Worm (Caenorhabditis elegans): ENCODE measurements around the gene gbh-2.

gbh-2 gene

ce11 chrII:8457438-8457837, 28.2 kb upstream of the gbh-2 start, which contains the start of gene zyg-9:
Gene zyg-9 (plus strand): TSS chrII:8457818.
- TF ChIP-seq nhr-77 (tag; optimal IDR thresholded peaks at IDR 0.05) (no peak), unc-55 (GFP tag; optimal IDR thresholded peaks at IDR 0.05) (peak; percentile 30), nhr-129 (tag; optimal IDR thresholded peaks at IDR 0.05) (peak; percentile 26), blmp-1 (tag; optimal IDR thresholded peaks at IDR 0.05; ENCODE audit: insufficient read depth) (no peak), lsy-2 (tag; optimal IDR thresholded peaks at IDR 0.05) (peak in 1 of 2 experiments; percentile 29), C34F6.9 (tag; optimal IDR thresholded peaks at IDR 0.05) (peak; percentile 63), mbf-1 (tag; optimal IDR thresholded peaks at IDR 0.05) (no peak)

DNA sequence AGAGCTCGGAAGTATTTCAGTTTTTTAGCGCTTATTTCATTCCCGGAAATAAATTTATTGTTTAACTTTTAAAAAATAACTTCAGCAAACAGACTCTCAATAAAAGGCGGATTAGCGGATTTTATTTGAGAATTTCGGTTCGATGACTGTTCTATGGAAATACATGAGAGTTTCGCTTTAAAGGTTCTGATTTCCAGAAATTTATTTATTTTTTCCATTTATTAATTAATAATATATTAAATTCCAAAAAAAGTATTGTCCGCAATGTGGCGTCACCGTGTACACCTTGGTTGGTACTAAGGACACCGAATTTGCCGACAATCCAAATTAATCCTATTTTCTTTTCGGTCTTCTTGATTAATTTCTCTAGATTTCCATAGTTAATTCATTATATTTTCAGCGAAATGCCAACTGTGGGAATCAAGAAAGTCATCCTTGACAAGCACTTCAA, 21.2 kb upstream of the gbh-2 start, which contains the start of gene fars-3:
fars-3 (plus strand) TSS at position 401 of the 451 bp plus-strand sequence.
- TF ChIP-seq ama-1 (optimal IDR thresholded peaks at IDR 0.05) (peak; percentile 26), C34F6.9 (tag; optimal IDR thresholded peaks at IDR 0.05) (peak; percentile 39), nhr-10 (tag; optimal IDR thresholded peaks at IDR 0.05) (no peak), ztf-1 (GFP tag; conservative IDR thresholded peaks at IDR 0.05) (no peak), lsy-2 (tag; optimal IDR thresholded peaks at IDR 0.05) (peak in 1 of 2 experiments; percentile 49), R02D3.7 (tag; optimal IDR thresholded peaks at IDR 0.05) (no peak), mbf-1 (tag; optimal IDR thresholded peaks at IDR 0.05) (no peak)

DNA sequence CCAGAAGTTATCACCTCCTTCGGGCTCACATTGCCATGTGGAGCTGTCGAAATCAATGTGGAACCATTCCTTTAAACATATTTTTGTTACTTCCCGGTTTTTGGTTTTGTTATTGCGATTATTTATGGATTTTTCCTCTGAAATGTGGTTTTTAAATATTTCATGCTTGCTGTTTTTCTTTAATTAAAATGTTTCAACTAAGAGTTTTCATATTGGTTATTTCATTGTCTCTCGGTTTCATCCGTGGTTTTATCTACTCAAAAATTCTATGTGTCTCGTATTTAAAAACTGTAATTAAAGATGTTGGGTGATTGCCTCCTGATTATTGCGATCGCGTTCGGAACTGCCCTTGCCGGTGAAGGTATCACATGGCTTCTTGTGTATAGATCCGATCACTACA, 18.8 kb upstream of the gbh-2 start, which contains the start of gene F22B5.10:
F22B5.10 (plus strand) TSS at position 301 of the 400 bp plus-strand sequence.
- TF ChIP-seq ztf-1 (GFP tag; conservative IDR thresholded peaks at IDR 0.05): no peak
- TF ChIP-seq lsy-2 (tag; optimal IDR thresholded peaks at IDR 0.05): no peak
- TF ChIP-seq ama-1 (optimal IDR thresholded peaks at IDR 0.05): no peak
- no peak for TF ChIP-seq dmd-4 (tag; optimal IDR thresholded peaks at IDR 0.05)
- TF ChIP-seq elt-1 (tag; optimal IDR thresholded peaks at IDR 0.05): no peak
- TF ChIP-seq R02D3.7 (tag; optimal IDR thresholded peaks at IDR 0.05): no peak
- TF ChIP-seq C34F6.9 (tag; optimal IDR thresholded peaks at IDR 0.05): no peak
- TF ChIP-seq blmp-1 (tag; optimal IDR thresholded peaks at IDR 0.05; ENCODE audit: insufficient read depth): no peak
- TF ChIP-seq ceh-16 (tag; optimal IDR thresholded peaks at IDR 0.05): no peak
- no peak for TF ChIP-seq ztf-4 (tag; optimal IDR thresholded peaks at IDR 0.05)
- TF ChIP-seq nhr-6 (tag; optimal IDR thresholded peaks at IDR 0.05): no peak
- TF ChIP-seq nhr-10 (tag; optimal IDR thresholded peaks at IDR 0.05): no peak
- TF ChIP-seq unc-62 (GFP tag; optimal IDR thresholded peaks at IDR 0.05): no peak
- TF ChIP-seq gmeb-1 (tag; optimal IDR thresholded peaks at IDR 0.05): no peak
- TF ChIP-seq lin-11 (tag; optimal IDR thresholded peaks at IDR 0.05): no peak
- TF ChIP-seq Y55F3AM.14 (GFP tag; optimal IDR thresholded peaks at IDR 0.05): no peak
- no peak for TF ChIP-seq fos-1 (tag; optimal IDR thresholded peaks at IDR 0.05)

ce11 chrII:8467809-8468208, 17.9 kb upstream of the gbh-2 start, which contains the start of gene M05D6.2:
Gene M05D6.2 (plus strand): TSS chrII:8468109.
- no peak for TF ChIP-seq fos-1 (tag; optimal IDR thresholded peaks at IDR 0.05)
- no peak for TF ChIP-seq nhr-21 (tag; optimal IDR thresholded peaks at IDR 0.05)
- no peak for TF ChIP-seq sma-9 (GFP tag; optimal IDR thresholded peaks at IDR 0.05)
- no peak for TF ChIP-seq sma-9 (tag; optimal IDR thresholded peaks at IDR 0.05)
- TF ChIP-seq lin-11 (tag; optimal IDR thresholded peaks at IDR 0.05): no peak
- no peak for TF ChIP-seq ztf-11 (tag; optimal IDR thresholded peaks at IDR 0.05)
- no peak for TF ChIP-seq ztf-4 (tag; optimal IDR thresholded peaks at IDR 0.05)
- no peak for TF ChIP-seq nhr-25 (tag; optimal IDR thresholded peaks at IDR 0.05)
- TF ChIP-seq R02D3.7 (tag; optimal IDR thresholded peaks at IDR 0.05): no peak
- no peak for TF ChIP-seq ZK546.5 (tag; optimal IDR thresholded peaks at IDR 0.05)
- TF ChIP-seq ztf-1 (GFP tag; conservative IDR thresholded peaks at IDR 0.05): no peak
- TF ChIP-seq unc-55 (GFP tag; optimal IDR thresholded peaks at IDR 0.05): no peak
- no peak for TF ChIP-seq nhr-129 (tag; optimal IDR thresholded peaks at IDR 0.05)
- TF ChIP-seq ama-1 (optimal IDR thresholded peaks at IDR 0.05): no peak
- TF ChIP-seq nhr-11 (tag; optimal IDR thresholded peaks at IDR 0.05): no peak
- no peak for TF ChIP-seq nhr-77 (tag; optimal IDR thresholded peaks at IDR 0.05)
- TF ChIP-seq F13H6.1 (tag; optimal IDR thresholded peaks at IDR 0.05): no peak
- no peak for TF ChIP-seq unc-39 (tag; optimal IDR thresholded peaks at IDR 0.05)

DNA sequence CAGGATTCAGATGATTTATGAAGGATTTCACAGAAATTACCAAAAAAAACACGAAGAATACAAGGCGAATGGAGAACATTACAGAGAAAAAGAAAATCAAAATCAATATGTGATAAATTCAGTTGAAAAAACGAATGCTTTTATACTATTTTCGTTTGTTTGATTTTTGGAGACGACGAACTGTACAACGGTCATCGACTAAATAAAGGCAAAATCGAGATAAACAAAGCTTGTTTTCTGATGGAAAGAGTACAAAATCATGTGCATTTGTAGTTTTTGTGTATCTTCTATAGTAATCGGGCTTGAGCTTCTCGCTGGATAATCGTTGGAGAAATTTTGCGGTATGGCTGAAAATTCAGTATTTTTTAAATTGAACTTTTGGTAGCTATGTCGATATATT, 14.5 kb upstream of the gbh-2 start, which contains the start of gene M05D6.8:
M05D6.8 (minus strand) TSS at position 101 of the 400 bp plus-strand sequence.
- TF ChIP-seq gmeb-1 (tag; optimal IDR thresholded peaks at IDR 0.05) (no peak), ama-1 (optimal IDR thresholded peaks at IDR 0.05) (no peak), sma-3 (GFP tag; optimal IDR thresholded peaks at IDR 0.05) (no peak), F13H6.1 (tag; optimal IDR thresholded peaks at IDR 0.05) (no peak), R02D3.7 (tag; optimal IDR thresholded peaks at IDR 0.05) (no peak), elt-3 (tag; optimal IDR thresholded peaks at IDR 0.05) (no peak), elt-1 (tag; optimal IDR thresholded peaks at IDR 0.05) (no peak), sma-9 (GFP tag; optimal IDR thresholded peaks at IDR 0.05) (no peak), sma-9 (tag; optimal IDR thresholded peaks at IDR 0.05) (no peak), nhr-11 (tag; optimal IDR thresholded peaks at IDR 0.05) (no peak), ztf-11 (tag; optimal IDR thresholded peaks at IDR 0.05) (no peak), fos-1 (tag; optimal IDR thresholded peaks at IDR 0.05) (no peak), dmd-4 (tag; optimal IDR thresholded peaks at IDR 0.05) (no peak), nhr-25 (tag; optimal IDR thresholded peaks at IDR 0.05) (no peak), nhr-10 (tag; optimal IDR thresholded peaks at IDR 0.05) (no peak), mdl-1 (tag; optimal IDR thresholded peaks at IDR 0.05) (no peak), peb-1 (tag; optimal IDR thresholded peaks at IDR 0.05) (no peak)
